Worm (Caenorhabditis elegans): ENCODE results near the gene C43H6.4.

Gene C43H6.4

ce11 chrX:2438857-2439256 lies 35.0 kb downstream of the C43H6.4 start, which contains the start of gene gid-2:
Gene gid-2 (minus strand): TSS chrX:2438957.
- TF ChIP-seq klf-2 (GFP tag; conservative IDR thresholded peaks at IDR 0.05) (no peak), T22C8.4 (GFP tag; IDR thresholded peaks at IDR 0.05) (no peak), tab-1 (GFP tag; IDR thresholded peaks at IDR 0.05) (no peak)

DNA sequence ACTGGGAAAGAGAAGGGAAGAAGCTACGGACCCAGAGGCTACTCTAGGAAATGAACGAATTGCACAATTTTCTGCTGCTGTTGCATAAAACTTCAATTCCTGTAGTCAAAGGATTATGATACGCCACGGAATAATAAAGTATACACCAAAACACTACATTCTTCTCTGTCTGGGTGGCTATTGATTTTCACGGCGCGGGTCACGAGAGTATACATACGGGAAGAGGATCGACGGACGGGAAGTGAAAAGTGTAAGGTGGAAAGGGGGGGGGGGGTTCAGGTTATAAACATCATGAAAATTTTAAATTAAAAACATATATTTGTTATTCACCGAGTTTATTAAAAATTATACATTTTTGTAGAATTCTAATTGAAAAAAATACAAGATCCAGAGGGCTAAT lies 35.5 kb downstream of the C43H6.4 start:
- no peak for TF ChIP-seq T22C8.4 (GFP tag; IDR thresholded peaks at IDR 0.05)
- TF ChIP-seq cog-1 (tag; optimal IDR thresholded peaks at IDR 0.05): no peak
- TF ChIP-seq klf-2 (GFP tag; conservative IDR thresholded peaks at IDR 0.05): no peak
- no peak for TF ChIP-seq flt-1 (GFP tag; IDR thresholded peaks at IDR 0.05)
- no peak for TF ChIP-seq ztf-29 (GFP tag; IDR thresholded peaks at IDR 0.05)
- no peak for TF ChIP-seq med-1 (GFP tag; optimal IDR thresholded peaks at IDR 0.05; ENCODE audit: insufficient read depth)
- TF ChIP-seq tab-1 (GFP tag; IDR thresholded peaks at IDR 0.05): no peak
- TF ChIP-seq ref-1 (GFP tag; conservative IDR thresholded peaks at IDR 0.05): no peak
- no peak for TF ChIP-seq ztf-23 (GFP tag; IDR thresholded peaks at IDR 0.05)

ce11 chrX:2439728-2440127 lies 35.9 kb downstream of the C43H6.4 start:
- TF ChIP-seq ztf-23 (GFP tag; IDR thresholded peaks at IDR 0.05) (no peak), cog-1 (tag; optimal IDR thresholded peaks at IDR 0.05) (no peak), klf-2 (GFP tag; conservative IDR thresholded peaks at IDR 0.05) (no peak), med-1 (GFP tag; optimal IDR thresholded peaks at IDR 0.05; ENCODE audit: insufficient read depth) (no peak), tab-1 (GFP tag; IDR thresholded peaks at IDR 0.05) (no peak), flt-1 (GFP tag; IDR thresholded peaks at IDR 0.05) (no peak), T22C8.4 (GFP tag; IDR thresholded peaks at IDR 0.05) (no peak), ztf-29 (GFP tag; IDR thresholded peaks at IDR 0.05) (no peak), ref-1 (GFP tag; conservative IDR thresholded peaks at IDR 0.05) (no peak)

DNA sequence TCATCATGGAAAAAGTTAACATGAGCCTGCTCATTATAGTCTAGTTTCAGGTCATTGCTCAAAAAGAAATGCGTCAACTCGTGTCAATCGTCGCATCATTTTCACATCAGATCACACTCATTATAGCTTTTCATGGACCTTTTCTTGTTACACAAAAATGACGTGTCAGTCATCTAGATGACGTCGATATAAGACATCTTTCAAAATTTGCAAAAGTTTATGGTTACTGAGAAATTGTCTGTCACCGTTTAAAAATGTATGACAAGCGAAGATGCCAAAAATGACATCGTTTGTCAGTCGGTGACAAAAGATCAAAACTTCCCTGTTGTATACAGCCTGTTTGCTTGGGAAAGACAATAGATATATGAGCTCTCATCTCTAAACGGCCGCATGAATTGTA lies 37.3 kb downstream of the C43H6.4 start:
- TF ChIP-seq cog-1 (tag; optimal IDR thresholded peaks at IDR 0.05): no peak
- TF ChIP-seq ztf-29 (GFP tag; IDR thresholded peaks at IDR 0.05): no peak
- TF ChIP-seq ref-1 (GFP tag; conservative IDR thresholded peaks at IDR 0.05): no peak
- no peak for TF ChIP-seq ztf-23 (GFP tag; IDR thresholded peaks at IDR 0.05)
- TF ChIP-seq T22C8.4 (GFP tag; IDR thresholded peaks at IDR 0.05): no peak
- no peak for TF ChIP-seq klf-2 (GFP tag; conservative IDR thresholded peaks at IDR 0.05)
- TF ChIP-seq med-1 (GFP tag; optimal IDR thresholded peaks at IDR 0.05; ENCODE audit: insufficient read depth): no peak

ce11 chrX:2443304-2443703 lies 39.5 kb downstream of the C43H6.4 start, which contains the start of gene T07D1.3:
Gene T07D1.3 (minus strand): TSS chrX:2443404.
- TF ChIP-seq klf-2 (GFP tag; conservative IDR thresholded peaks at IDR 0.05) (no peak), ref-1 (GFP tag; conservative IDR thresholded peaks at IDR 0.05) (no peak), med-1 (GFP tag; optimal IDR thresholded peaks at IDR 0.05; ENCODE audit: insufficient read depth) (no peak), ztf-29 (GFP tag; IDR thresholded peaks at IDR 0.05) (no peak), cog-1 (tag; optimal IDR thresholded peaks at IDR 0.05) (no peak), T22C8.4 (GFP tag; IDR thresholded peaks at IDR 0.05) (no peak), flt-1 (GFP tag; IDR thresholded peaks at IDR 0.05) (no peak), ztf-23 (GFP tag; IDR thresholded peaks at IDR 0.05) (no peak), tab-1 (GFP tag; IDR thresholded peaks at IDR 0.05) (no peak)

- TF ChIP-seq klf-2 (GFP tag; conservative IDR thresholded peaks at IDR 0.05) (no peak), ref-1 (GFP tag; conservative IDR thresholded peaks at IDR 0.05) (no peak), cog-1 (tag; optimal IDR thresholded peaks at IDR 0.05) (no peak), med-1 (GFP tag; optimal IDR thresholded peaks at IDR 0.05; ENCODE audit: insufficient read depth) (no peak), ztf-23 (GFP tag; IDR thresholded peaks at IDR 0.05) (no peak)
Measured at ce11 chrX:2446185-2446584, 42.4 kb downstream of the C43H6.4 start.

DNA sequence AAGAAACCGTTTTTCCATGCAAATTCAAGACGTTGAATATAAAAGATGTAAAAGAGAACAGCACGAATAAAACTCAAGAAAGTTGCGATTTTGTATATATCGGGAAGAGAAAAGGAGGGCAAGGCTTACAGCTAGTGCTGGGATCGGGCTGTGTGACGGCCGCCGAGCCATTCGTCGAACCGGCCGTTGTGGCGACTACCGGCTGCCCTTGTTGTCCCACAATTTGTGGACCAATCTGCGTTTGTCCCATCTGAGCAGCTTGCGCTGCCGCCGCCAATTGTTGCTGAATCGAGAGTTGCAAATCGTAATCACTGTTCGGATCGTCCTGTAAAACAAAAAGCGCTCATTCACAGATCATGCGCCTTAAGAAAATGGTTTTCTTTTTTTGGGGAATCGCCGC lies 43.4 kb downstream of the C43H6.4 start:
- no peak for TF ChIP-seq flt-1 (GFP tag; IDR thresholded peaks at IDR 0.05)
- no peak for TF ChIP-seq T22C8.4 (GFP tag; IDR thresholded peaks at IDR 0.05)
- no peak for TF ChIP-seq ztf-23 (GFP tag; IDR thresholded peaks at IDR 0.05)
- TF ChIP-seq klf-2 (GFP tag; conservative IDR thresholded peaks at IDR 0.05): no peak
- no peak for TF ChIP-seq tab-1 (GFP tag; IDR thresholded peaks at IDR 0.05)
- TF ChIP-seq ref-1 (GFP tag; conservative IDR thresholded peaks at IDR 0.05): no peak
- no peak for TF ChIP-seq med-1 (GFP tag; optimal IDR thresholded peaks at IDR 0.05; ENCODE audit: insufficient read depth)
- no peak for TF ChIP-seq cog-1 (tag; optimal IDR thresholded peaks at IDR 0.05)
- no peak for TF ChIP-seq ztf-29 (GFP tag; IDR thresholded peaks at IDR 0.05)

ce11 chrX:2450994-2451393 lies 47.2 kb downstream of the C43H6.4 start:
- TF ChIP-seq klf-2 (GFP tag; conservative IDR thresholded peaks at IDR 0.05) (no peak), med-1 (GFP tag; optimal IDR thresholded peaks at IDR 0.05; ENCODE audit: insufficient read depth) (no peak), T22C8.4 (GFP tag; IDR thresholded peaks at IDR 0.05) (no peak), ztf-23 (GFP tag; IDR thresholded peaks at IDR 0.05) (no peak), tab-1 (GFP tag; IDR thresholded peaks at IDR 0.05) (0 out of 2 replicates have a peak, but pooled peaks have one; percentile 42)

DNA sequence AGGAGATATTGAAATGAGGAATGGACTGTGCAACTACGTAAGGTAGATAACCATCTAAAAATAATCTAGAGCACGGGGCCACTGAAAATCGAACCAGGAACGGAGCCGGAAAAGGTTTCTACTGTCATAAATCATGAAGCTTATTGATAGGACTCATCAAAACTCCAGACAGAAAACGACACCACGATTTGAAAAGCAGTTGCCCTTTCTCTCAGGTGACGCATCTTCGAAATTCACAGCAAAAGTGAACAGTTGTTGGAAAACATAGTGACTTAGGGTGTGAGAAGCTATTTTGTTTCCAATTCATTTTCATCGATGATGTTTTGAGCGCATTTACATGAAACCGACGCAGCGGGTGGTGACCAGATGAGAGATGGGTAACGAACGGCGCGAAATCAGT lies 48.5 kb downstream of the C43H6.4 start:
- no peak for TF ChIP-seq cog-1 (tag; optimal IDR thresholded peaks at IDR 0.05)
- TF ChIP-seq ztf-29 (GFP tag; IDR thresholded peaks at IDR 0.05): no peak
- no peak for TF ChIP-seq ztf-23 (GFP tag; IDR thresholded peaks at IDR 0.05)
- no peak for TF ChIP-seq T22C8.4 (GFP tag; IDR thresholded peaks at IDR 0.05)
- TF ChIP-seq klf-2 (GFP tag; conservative IDR thresholded peaks at IDR 0.05): no peak

DNA sequence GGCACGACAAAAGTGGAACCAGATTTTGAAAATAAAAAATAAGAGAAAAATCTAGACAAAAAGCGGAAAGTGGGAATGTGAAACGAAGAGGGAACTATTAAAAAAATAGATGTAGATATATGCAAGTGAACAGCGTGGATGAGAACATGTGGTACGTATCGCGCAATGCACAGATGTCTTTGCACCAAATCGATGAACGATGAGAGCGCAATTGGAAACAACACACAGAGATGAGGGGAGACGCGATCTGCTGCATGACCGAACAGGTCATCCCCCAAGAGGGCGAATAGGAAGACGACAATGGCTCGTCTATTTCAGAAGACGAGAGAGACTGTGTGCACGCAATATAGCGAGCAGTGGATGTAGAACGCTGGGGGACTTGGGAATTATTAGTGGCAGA lies 48.9 kb downstream of the C43H6.4 start:
- 0 out of 2 replicates have a peak, but pooled peaks have one; percentile 53 for TF ChIP-seq tab-1 (GFP tag; IDR thresholded peaks at IDR 0.05)
- no peak for TF ChIP-seq ztf-23 (GFP tag; IDR thresholded peaks at IDR 0.05)
- TF ChIP-seq klf-2 (GFP tag; conservative IDR thresholded peaks at IDR 0.05): no peak
- 0 out of 2 replicates have a peak, but pooled peaks have one; percentile 25 for TF ChIP-seq flt-1 (GFP tag; IDR thresholded peaks at IDR 0.05)
- no peak for TF ChIP-seq ztf-29 (GFP tag; IDR thresholded peaks at IDR 0.05)
- no peak for TF ChIP-seq ref-1 (GFP tag; conservative IDR thresholded peaks at IDR 0.05)
- no peak for TF ChIP-seq cog-1 (tag; optimal IDR thresholded peaks at IDR 0.05)
- TF ChIP-seq med-1 (GFP tag; optimal IDR thresholded peaks at IDR 0.05; ENCODE audit: insufficient read depth): no peak
- TF ChIP-seq T22C8.4 (GFP tag; IDR thresholded peaks at IDR 0.05): no peak
